Fruit fly (Drosophila melanogaster): ENCODE data around the gene CG14185.

DNA sequence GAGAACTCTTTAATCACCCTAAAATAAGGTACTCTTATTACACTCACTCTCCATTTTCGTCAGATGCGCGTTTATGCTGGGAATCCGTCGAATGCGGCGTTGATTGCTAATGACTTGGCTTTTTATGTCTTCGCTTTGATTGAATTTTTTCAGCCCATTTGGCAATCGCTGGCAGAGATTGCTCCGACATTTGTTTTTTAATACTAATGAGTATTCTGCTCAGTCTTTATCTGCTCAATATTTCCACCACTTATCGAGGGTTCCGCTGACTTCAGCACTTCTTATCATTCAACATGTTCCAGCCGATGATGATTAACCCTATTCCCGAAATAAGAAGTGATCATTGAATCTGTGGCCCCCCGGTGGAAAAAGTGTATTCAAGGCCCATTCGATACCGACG lies 25.7 kb downstream of the CG14185 start, which contains the start of gene obst-J:
- TF ChIP-seq fru (GFP tag; optimal IDR thresholded peaks at IDR 0.05): no peak
- no peak for TF ChIP-seq usp (GFP tag; optimal IDR thresholded peaks at IDR 0.05)
- no peak for TF ChIP-seq h (GFP tag; optimal IDR thresholded peaks at IDR 0.05)
- no peak for TF ChIP-seq psq (GFP tag; optimal IDR thresholded peaks at IDR 0.05)
- no peak for TF ChIP-seq foxo (GFP tag; optimal IDR thresholded peaks at IDR 0.05)
- no peak for TF ChIP-seq Hr78 (GFP tag; optimal IDR thresholded peaks at IDR 0.05)
- no peak for TF ChIP-seq lola (GFP tag; optimal IDR thresholded peaks at IDR 0.05)
- TF ChIP-seq Jra (GFP tag; optimal IDR thresholded peaks at IDR 0.05): no peak
- no peak for TF ChIP-seq Abd-B (GFP tag; optimal IDR thresholded peaks at IDR 0.05)
- TF ChIP-seq CrebA (GFP tag; optimal IDR thresholded peaks at IDR 0.05; ENCODE audit: borderline replicate concordance): no peak
- no peak for TF ChIP-seq dsf (GFP tag; optimal IDR thresholded peaks at IDR 0.05; ENCODE audit: borderline replicate concordance)
- no peak for TF ChIP-seq Sp1 (GFP tag; optimal IDR thresholded peaks at IDR 0.05)
